Fruit fly (Drosophila melanogaster): Measurements from ENCODE around the gene B-H2.
A peak's percentile ranks its signal among the peaks of the same experiment; 100 is the strongest.

Gene B-H2

dm6 chrX:17285069-17285468 lies 29.3 kb upstream of the B-H2 start:
- peak; percentile 24 for TF ChIP-seq Med (GFP tag)
- no peak for TF ChIP-seq salm (tag; optimal IDR thresholded peaks at IDR 0.05)
- peak in 1 of 2 experiments; percentile 29 for TF ChIP-seq Pdp1 (GFP tag; optimal IDR thresholded peaks at IDR 0.05)
- TF ChIP-seq Gsc (GFP tag; IDR thresholded peaks at IDR 0.05), result no peak
- TF ChIP-seq CG12219 (GFP tag; optimal IDR thresholded peaks at IDR 0.05), result no peak
- no peak for TF ChIP-seq Eip74EF (GFP tag; optimal IDR thresholded peaks at IDR 0.05)
- TF ChIP-seq Scr (GFP tag; IDR thresholded peaks at IDR 0.05; ENCODE audit: partially characterized antibody), result no peak
- TF ChIP-seq CG9215 (GFP tag; IDR thresholded peaks at IDR 0.05), result no peak
- no peak for TF ChIP-seq CG2199 (GFP tag; IDR thresholded peaks at IDR 0.05)
- no peak for TF ChIP-seq fd64A (GFP tag; optimal IDR thresholded peaks at IDR 0.05)
- TF ChIP-seq bigmax (GFP tag; optimal IDR thresholded peaks at IDR 0.05), result no peak
- no peak for TF ChIP-seq pan (optimal IDR thresholded peaks at IDR 0.05)
- TF ChIP-seq pan (GFP tag; optimal IDR thresholded peaks at IDR 0.05 in 1 of 2, IDR thresholded peaks at IDR 0.05 in 1 of 2), result no peak
- TF ChIP-seq nerfin-2 (GFP tag; IDR thresholded peaks at IDR 0.05; ENCODE audit: partially characterized antibody), result no peak
- TF ChIP-seq ewg (GFP tag; optimal IDR thresholded peaks at IDR 0.05), result no peak
- no peak for TF ChIP-seq Oli (tag; optimal IDR thresholded peaks at IDR 0.05)
- TF ChIP-seq CG7987 (GFP tag; optimal IDR thresholded peaks at IDR 0.05), result peak; percentile 70
- TF ChIP-seq CG9437 (GFP tag; optimal IDR thresholded peaks at IDR 0.05), result peak; percentile 53
- peak; percentile 27 for TF ChIP-seq B-H2 (GFP tag; optimal IDR thresholded peaks at IDR 0.05)
- no peak for TF ChIP-seq scrt (GFP tag; optimal IDR thresholded peaks at IDR 0.05)
- peak; percentile 8 for TF ChIP-seq CG10543 (GFP tag; optimal IDR thresholded peaks at IDR 0.05)
- TF ChIP-seq lov (optimal IDR thresholded peaks at IDR 0.05), result no peak
- no peak for TF ChIP-seq lov (GFP tag; IDR thresholded peaks at IDR 0.05)
- TF ChIP-seq Atf-2 (GFP tag; optimal IDR thresholded peaks at IDR 0.05), result no peak
- no peak for TF ChIP-seq phol (tag; optimal IDR thresholded peaks at IDR 0.05)
- TF ChIP-seq btn (GFP tag; optimal IDR thresholded peaks at IDR 0.05), result no peak
- no peak for TF ChIP-seq klu (GFP tag; IDR thresholded peaks at IDR 0.05)
- TF ChIP-seq mirr (GFP tag; optimal IDR thresholded peaks at IDR 0.05), result peak; percentile 91
- TF ChIP-seq ap (GFP tag; IDR thresholded peaks at IDR 0.05), result no peak
- peak; percentile 27 for TF ChIP-seq gro (GFP tag; optimal IDR thresholded peaks at IDR 0.05)
- TF ChIP-seq CG18599 (GFP tag; optimal IDR thresholded peaks at IDR 0.05), result no peak
- TF ChIP-seq CG10431 (GFP tag; optimal IDR thresholded peaks at IDR 0.05), result no peak
- no peak for TF ChIP-seq gfzf (GFP tag; optimal IDR thresholded peaks at IDR 0.05)
- TF ChIP-seq exex (tag; optimal IDR thresholded peaks at IDR 0.05), result peak; percentile 95
- no peak for TF ChIP-seq CG11085 (GFP tag; IDR thresholded peaks at IDR 0.05)
- TF ChIP-seq ind (GFP tag; optimal IDR thresholded peaks at IDR 0.05), result no peak
- no peak for TF ChIP-seq bsh (GFP tag; optimal IDR thresholded peaks at IDR 0.05)
- no peak for TF ChIP-seq ftz-f1 (GFP tag; optimal IDR thresholded peaks at IDR 0.05)
- TF ChIP-seq sug (tag; optimal IDR thresholded peaks at IDR 0.05), result peak; percentile 81
- no peak for TF ChIP-seq Dbx (GFP tag; IDR thresholded peaks at IDR 0.05)
- no peak for TF ChIP-seq CG2712 (tag; optimal IDR thresholded peaks at IDR 0.05)
- TF ChIP-seq grn (GFP tag; optimal IDR thresholded peaks at IDR 0.05), result peak; percentile 94
- no peak for TF ChIP-seq CG32532 (GFP tag; IDR thresholded peaks at IDR 0.05)
- TF ChIP-seq chinmo (GFP tag; IDR thresholded peaks at IDR 0.05; ENCODE audit: partially characterized antibody), result no peak
- no peak for TF ChIP-seq CG13424 (tag; optimal IDR thresholded peaks at IDR 0.05)
- no peak for TF ChIP-seq kah (GFP tag; optimal IDR thresholded peaks at IDR 0.05)
- TF ChIP-seq bab2 (GFP tag; optimal IDR thresholded peaks at IDR 0.05), result no peak
- no peak for TF ChIP-seq Six4 (GFP tag; optimal IDR thresholded peaks at IDR 0.05)
- TF ChIP-seq CG30403 (GFP tag; optimal IDR thresholded peaks at IDR 0.05), result no peak
- no peak for TF ChIP-seq Nf-YB (GFP tag; optimal IDR thresholded peaks at IDR 0.05)
- TF ChIP-seq CG15514 (GFP tag; optimal IDR thresholded peaks at IDR 0.05), result no peak

Data from whole organism, embryonic.